Worm (Caenorhabditis elegans): Measurements from ENCODE around the gene C31E10.5.
A peak's percentile ranks its signal among the peaks of the same experiment; 100 is the strongest.

C31E10.5 gene

ce11 chrX:13952347-13952746 is 43.3 kb downstream of the C31E10.5 start:
- TF ChIP-seq cnd-1 (tag; optimal IDR thresholded peaks at IDR 0.05) (no peak), zip-8 (tag; optimal IDR thresholded peaks at IDR 0.05) (no peak), ceh-43 (GFP tag; optimal IDR thresholded peaks at IDR 0.05) (no peak), drap-1 (GFP tag; optimal IDR thresholded peaks at IDR 0.05) (no peak), nhr-28 (tag; optimal IDR thresholded peaks at IDR 0.05) (no peak), nhr-76 (tag; optimal IDR thresholded peaks at IDR 0.05) (no peak), mab-5 (tag; optimal IDR thresholded peaks at IDR 0.05) (no peak), sem-2 (GFP tag; optimal IDR thresholded peaks at IDR 0.05) (no peak)

- TF ChIP-seq nhr-2 (tag; optimal IDR thresholded peaks at IDR 0.05) (no peak), lin-32 (GFP tag; optimal IDR thresholded peaks at IDR 0.05) (no peak), cnd-1 (tag; optimal IDR thresholded peaks at IDR 0.05) (peak; percentile 42), zip-8 (tag; optimal IDR thresholded peaks at IDR 0.05) (no peak), unc-39 (tag; optimal IDR thresholded peaks at IDR 0.05) (no peak), nhr-28 (tag; optimal IDR thresholded peaks at IDR 0.05) (no peak), snpc-4 (tag; optimal IDR thresholded peaks at IDR 0.05) (no peak), pha-4 (tag; optimal IDR thresholded peaks at IDR 0.05) (peak; percentile 32), sem-2 (GFP tag; optimal IDR thresholded peaks at IDR 0.05) (no peak), elt-3 (tag; optimal IDR thresholded peaks at IDR 0.05) (no peak), M03D4.4 (tag; optimal IDR thresholded peaks at IDR 0.05) (no peak), unc-62 (GFP tag; optimal IDR thresholded peaks at IDR 0.05) (peak; percentile 30), ztf-11 (tag; optimal IDR thresholded peaks at IDR 0.05) (peak; percentile 22), sptf-1 (tag; optimal IDR thresholded peaks at IDR 0.05) (peak; percentile 25), drap-1 (GFP tag; optimal IDR thresholded peaks at IDR 0.05) (peak; percentile 12), blmp-1 (tag; optimal IDR thresholded peaks at IDR 0.05) (no peak), mep-1 (tag; optimal IDR thresholded peaks at IDR 0.05) (peak; percentile 21), ceh-43 (GFP tag; optimal IDR thresholded peaks at IDR 0.05) (no peak), ham-2 (GFP tag; optimal IDR thresholded peaks at IDR 0.05) (peak; percentile 98), hlh-1 (tag; optimal IDR thresholded peaks at IDR 0.05) (peak; percentile 87), tbx-8 (GFP tag; optimal IDR thresholded peaks at IDR 0.05) (no peak), lsy-2 (tag; optimal IDR thresholded peaks at IDR 0.05) (no peak), nhr-12 (tag; optimal IDR thresholded peaks at IDR 0.05) (no peak), mab-5 (tag; optimal IDR thresholded peaks at IDR 0.05) (no peak), bed-3 (GFP tag; optimal IDR thresholded peaks at IDR 0.05) (no peak), flh-1 (GFP tag; optimal IDR thresholded peaks at IDR 0.05) (no peak), mls-2 (tag; optimal IDR thresholded peaks at IDR 0.05) (peak; percentile 11), lin-13 (tag; optimal IDR thresholded peaks at IDR 0.05) (peak; percentile 3), ces-1 (GFP tag; optimal IDR thresholded peaks at IDR 0.05) (no peak), elt-1 (tag; optimal IDR thresholded peaks at IDR 0.05; ENCODE audit: borderline replicate concordance, insufficient read depth) (no peak), ceh-83 (GFP tag; optimal IDR thresholded peaks at IDR 0.05) (no peak), ceh-39 (tag; optimal IDR thresholded peaks at IDR 0.05) (peak; percentile 23), unc-120 (tag; optimal IDR thresholded peaks at IDR 0.05; ENCODE audit: poor library complexity, severe bottlenecking) (peak; percentile 86), nhr-76 (tag; optimal IDR thresholded peaks at IDR 0.05) (no peak), nhr-237 (tag; optimal IDR thresholded peaks at IDR 0.05) (peak; percentile 29)
Observed at ce11 chrX:13950620-13951152, 44.9 kb downstream of the C31E10.5 start.

ce11 chrX:13948810-13949209 is 46.8 kb downstream of the C31E10.5 start, which contains the start of gene alg-1:
Gene alg-1, plus strand, starts transcription at chrX:13949110.
- TF ChIP-seq nhr-237 (tag; optimal IDR thresholded peaks at IDR 0.05) (no peak), pha-4 (tag; optimal IDR thresholded peaks at IDR 0.05) (no peak), elt-1 (tag; optimal IDR thresholded peaks at IDR 0.05; ENCODE audit: borderline replicate concordance, insufficient read depth) (no peak), lin-32 (GFP tag; optimal IDR thresholded peaks at IDR 0.05) (no peak), ceh-39 (tag; optimal IDR thresholded peaks at IDR 0.05) (no peak), ham-2 (GFP tag; optimal IDR thresholded peaks at IDR 0.05) (no peak), bed-3 (GFP tag; optimal IDR thresholded peaks at IDR 0.05) (no peak), zip-8 (tag; optimal IDR thresholded peaks at IDR 0.05) (no peak), unc-62 (GFP tag; optimal IDR thresholded peaks at IDR 0.05) (no peak), hlh-1 (tag; optimal IDR thresholded peaks at IDR 0.05) (no peak), ceh-43 (GFP tag; optimal IDR thresholded peaks at IDR 0.05) (no peak), ztf-11 (tag; optimal IDR thresholded peaks at IDR 0.05) (no peak), nhr-2 (tag; optimal IDR thresholded peaks at IDR 0.05) (no peak), snpc-4 (tag; optimal IDR thresholded peaks at IDR 0.05) (no peak), nhr-28 (tag; optimal IDR thresholded peaks at IDR 0.05) (no peak), M03D4.4 (tag; optimal IDR thresholded peaks at IDR 0.05) (no peak), sptf-1 (tag; optimal IDR thresholded peaks at IDR 0.05) (no peak), lsy-2 (tag; optimal IDR thresholded peaks at IDR 0.05) (no peak), lin-13 (tag; optimal IDR thresholded peaks at IDR 0.05) (no peak)

All from whole organism, mixed stage, embryonic.